Fruit fly (Drosophila melanogaster): ENCODE results near the gene CG3106.

The CG3106 gene

dm6 chrX:9641184-9641772, 21.4 kb downstream of the CG3106 start (continued):
- no peak for TF ChIP-seq fd85E (GFP tag; optimal IDR thresholded peaks at IDR 0.05)

- TF ChIP-seq CG15336 (GFP tag; IDR thresholded peaks at IDR 0.05) (peak; percentile 98), Ets96B (tag; optimal IDR thresholded peaks at IDR 0.05) (peak; percentile 82), eg (GFP tag; IDR thresholded peaks at IDR 0.05) (peak; percentile 97), CG10669 (GFP tag; optimal IDR thresholded peaks at IDR 0.05) (peak; percentile 85), fd85E (GFP tag; optimal IDR thresholded peaks at IDR 0.05) (peak; percentile 62), CG11294 (GFP tag; IDR thresholded peaks at IDR 0.05) (peak; percentile 92), CG3032 (tag; optimal IDR thresholded peaks at IDR 0.05) (peak; percentile 85), CG34406 (GFP tag; optimal IDR thresholded peaks at IDR 0.05) (peak; percentile 93), Sox15 (GFP tag; optimal IDR thresholded peaks at IDR 0.05) (peak; percentile 81), CG6276 (GFP tag; optimal IDR thresholded peaks at IDR 0.05) (peak; percentile 96), CG16779 (tag; optimal IDR thresholded peaks at IDR 0.05) (peak; percentile 92), cyc (GFP tag; optimal IDR thresholded peaks at IDR 0.05) (peak; percentile 84), Eip78C (GFP tag) (peak; percentile 98), CG6792 (GFP tag; optimal IDR thresholded peaks at IDR 0.05) (peak; percentile 91), CG7368 (GFP tag; optimal IDR thresholded peaks at IDR 0.05) (peak; percentile 90), CG11902 (GFP tag; optimal IDR thresholded peaks at IDR 0.05) (peak; percentile 76), topi (GFP tag; optimal IDR thresholded peaks at IDR 0.05) (peak; percentile 93), dsx (GFP tag; optimal IDR thresholded peaks at IDR 0.05; ENCODE audit: poor library complexity, severe bottlenecking) (peak; percentile 87), CG6163 (GFP tag; IDR thresholded peaks at IDR 0.05) (peak; percentile 97), CG9139 (GFP tag; optimal IDR thresholded peaks at IDR 0.05) (peak; percentile 86), CG31627 (GFP tag; optimal IDR thresholded peaks at IDR 0.05) (peak; percentile 89), vri (GFP tag; optimal IDR thresholded peaks at IDR 0.05) (peak; percentile 90), salr (GFP tag; optimal IDR thresholded peaks at IDR 0.05) (peak; percentile 70 to 81), Eip93F (GFP tag; optimal IDR thresholded peaks at IDR 0.05) (peak; percentile 84), Blimp-1 (GFP tag; optimal IDR thresholded peaks at IDR 0.05) (peak; percentile 89), Met (GFP tag; optimal IDR thresholded peaks at IDR 0.05) (peak; percentile 92), pdm3 (GFP tag; optimal IDR thresholded peaks at IDR 0.05) (peak; percentile 94), OdsH (GFP tag; optimal IDR thresholded peaks at IDR 0.05) (peak; percentile 90), CG8119 (GFP tag; IDR thresholded peaks at IDR 0.05) (peak; percentile 96), esn (GFP tag; optimal IDR thresholded peaks at IDR 0.05) (peak; percentile 93), CG6854 (GFP tag; optimal IDR thresholded peaks at IDR 0.05) (peak; percentile 75), net (GFP tag; optimal IDR thresholded peaks at IDR 0.05) (peak; percentile 94), Hr4 (GFP tag; optimal IDR thresholded peaks at IDR 0.05) (peak; percentile 96), fkh (GFP tag; optimal IDR thresholded peaks at IDR 0.05) (peak; percentile 84), lz (GFP tag; optimal IDR thresholded peaks at IDR 0.05) (peak; percentile 92), acj6 (GFP tag; optimal IDR thresholded peaks at IDR 0.05) (peak; percentile 88), Sox14 (GFP tag; optimal IDR thresholded peaks at IDR 0.05) (peak; percentile 84), CG4318 (GFP tag; optimal IDR thresholded peaks at IDR 0.05) (peak; percentile 90), Hr38 (GFP tag; optimal IDR thresholded peaks at IDR 0.05) (peak; percentile 6), CG8319 (GFP tag; optimal IDR thresholded peaks at IDR 0.05) (peak; percentile 79), Eip75B (GFP tag; optimal IDR thresholded peaks at IDR 0.05) (peak; percentile 92), ss (GFP tag; optimal IDR thresholded peaks at IDR 0.05) (peak; percentile 74 to 87), CG8632 (GFP tag; optimal IDR thresholded peaks at IDR 0.05) (peak; percentile 86), Hr39 (GFP tag; optimal IDR thresholded peaks at IDR 0.05) (peak; percentile 85), Lpt (GFP tag; optimal IDR thresholded peaks at IDR 0.05) (peak; percentile 94), achi (GFP tag; optimal IDR thresholded peaks at IDR 0.05) (peak; percentile 87), CG11762 (GFP tag; optimal IDR thresholded peaks at IDR 0.05; ENCODE audit: insufficient read depth) (peak; percentile 88), CG6808 (GFP tag; optimal IDR thresholded peaks at IDR 0.05) (peak; percentile 82), Sox102F (GFP tag; optimal IDR thresholded peaks at IDR 0.05) (peak; percentile 94)
Measured at dm6 chrX:9640690-9641149, 22.0 kb downstream of the CG3106 start.
